Fruit fly (Drosophila melanogaster): ENCODE data around the gene ema.

DNA sequence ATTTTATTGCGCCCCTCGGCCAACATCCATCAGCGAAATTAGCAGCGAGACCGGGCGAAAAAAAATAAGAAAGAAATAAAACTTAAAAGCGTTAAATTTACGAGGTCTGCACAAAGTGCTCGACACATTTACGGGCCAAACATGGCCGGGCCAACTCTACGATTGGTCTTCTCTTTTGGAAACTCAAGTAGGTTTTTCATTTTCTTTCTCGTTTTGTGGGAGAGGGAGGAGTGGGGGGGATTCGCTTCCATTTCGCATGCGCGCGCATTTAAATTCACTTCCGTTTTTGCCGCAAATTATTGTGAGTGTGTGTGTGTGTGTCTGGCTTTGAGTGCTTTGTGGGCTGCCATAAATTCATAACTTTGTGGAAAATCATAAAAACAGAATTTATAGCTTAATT is 13.9 kb downstream of the ema start:
- no peak for TF ChIP-seq CG9705 (GFP tag; optimal IDR thresholded peaks at IDR 0.05)
- TF ChIP-seq ey (GFP tag; optimal IDR thresholded peaks at IDR 0.05) = no peak

All from whole organism, wandering third instar larva.